Worm (Caenorhabditis elegans) whole organism, L2 larva: ENCODE results near the gene dcr-1.

Experiments
- ama-1 ChIP-seq: fragments of 150-350 bp; optimal IDR thresholded peaks from 2 replicates; lab custom pipeline; 2018; ENCODE audit warnings: inconsistent platforms
- blmp-1 ChIP-seq: sonication (generic microtip); optimal IDR thresholded peaks from 2 replicates; lab custom pipeline; 2017; ENCODE audit warnings: missing genetic modification characterization, mild to moderate bottlenecking, missing compliant biosample characterization, antibody characterized with exemption, moderate library complexity; ENCODE audit not compliant: insufficient read depth
- elt-3 ChIP-seq: sonication (generic microtip); optimal IDR thresholded peaks from 2 replicates; lab custom pipeline; 2017; ENCODE audit warnings: missing biosample characterization, missing genetic modification characterization
- nhr-25 ChIP-seq: fragments of 150-350 bp; sonication (generic microtip); optimal IDR thresholded peaks from 3 replicates; lab custom pipeline; 2014; ENCODE audit warnings: missing biosample characterization, missing genetic modification characterization
- snpc-4 ChIP-seq: fragments of 150-350 bp; optimal IDR thresholded peaks from 2 replicates; lab custom pipeline; 2014; ENCODE audit warnings: missing biosample characterization, missing genetic modification characterization
- unc-55 ChIP-seq: fragments of 150-350 bp; sonication (generic microtip); optimal IDR thresholded peaks from 3 replicates; lab custom pipeline; 2014; ENCODE audit warnings: missing biosample characterization, missing genetic modification reagents, missing genetic modification characterization

- TF ChIP-seq unc-55 (GFP tag; lab: Kevin White, UChicago) (no peak), snpc-4 (peak; percentile 38), nhr-25 (tag; lab: Kevin White, UChicago) (no peak), blmp-1 (tag; lab: Kevin White, UChicago) (no peak), elt-3 (no peak), ama-1 (lab: Kevin White, UChicago) (no peak)
Observed at ce11 chrIII:8069206-8069605, 10.9 kb downstream of the dcr-1 start.
